Worm (Caenorhabditis elegans) whole organism, L4/young adult: Measurements from ENCODE around the gene R52.4.

Experiments used
- W03F9.2 ChIP-seq: fragments of 150-350 bp; optimal IDR thresholded peaks from 2 replicates; lab custom pipeline; 2014; ENCODE audit warnings: missing biosample characterization, missing genetic modification characterization
- dao-5 ChIP-seq: sonication (generic microtip); optimal IDR thresholded peaks from 2 replicates; lab custom pipeline; 2016; ENCODE audit warnings: missing genotype, missing genetic modification characterization, moderate library complexity, missing compliant biosample characterization
- him-1 ChIP-seq: sonication (generic microtip); optimal IDR thresholded peaks from 2 replicates; lab custom pipeline; 2016; ENCODE audit warnings: missing genotype, missing genetic modification reagents, missing genetic modification characterization, missing compliant biosample characterization

- TF ChIP-seq him-1 (no peak), W03F9.2 (tag; lab: Kevin White, UChicago) (no peak), dao-5 (no peak)
Observed at ce11 chrII:2112948-2113347, 4.8 kb upstream of the R52.4 start, which contains the start of gene R52.6.
